Fruit fly (Drosophila melanogaster) whole organism, adult: ENCODE data around the gene CG11586.

Experiments used
- CG1620 ChIP-seq: fragments of 200-800 bp; sonication (Bioruptor generic); optimal IDR thresholded peaks from 2 replicates; lab custom pipeline; 2016; ENCODE audit warnings: missing biosample characterization, missing genetic modification characterization
- CG5204 ChIP-seq: fragments of 200-800 bp; sonication (Bioruptor generic); optimal IDR thresholded peaks from 2 replicates; lab custom pipeline; 2016; ENCODE audit warnings: missing biosample characterization, missing genetic modification characterization

DNA sequence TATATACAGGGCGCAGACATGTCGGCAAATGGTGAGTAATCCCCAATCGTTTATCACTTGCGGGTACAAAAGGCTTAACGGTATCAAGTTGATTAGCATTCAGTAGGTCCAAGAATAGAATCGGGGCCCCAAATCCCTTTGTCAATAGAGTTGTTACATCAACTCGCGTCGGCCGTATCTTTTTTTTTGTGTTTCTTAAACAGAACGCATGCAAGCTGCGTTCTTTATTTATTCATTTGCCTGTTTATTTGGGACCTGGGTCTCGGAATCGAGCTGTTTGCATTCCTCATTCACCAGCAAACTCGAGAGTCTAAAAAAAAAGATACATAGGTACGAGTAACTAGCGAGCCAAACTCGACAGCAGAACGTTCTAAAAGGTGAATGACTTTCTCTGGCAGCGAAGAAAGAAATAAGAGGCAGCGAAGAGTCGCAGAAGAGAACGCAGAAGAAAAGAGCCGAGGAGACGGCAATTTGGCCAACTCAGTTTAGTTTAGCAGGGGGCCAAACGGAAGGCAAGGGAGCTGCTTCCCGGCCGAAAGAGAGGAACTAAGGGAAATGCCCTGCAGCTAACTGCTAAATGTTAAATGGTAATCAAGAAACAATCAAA, 10.0 kb upstream of the CG11586 start:
- TF ChIP-seq CG1620 (no peak), CG5204 (GFP tag; lab: Kevin White, UChicago) (no peak)
